Worm (Caenorhabditis elegans) whole organism, young adult: ENCODE measurements around the gene ZK938.10.

Experiments used
- C17E4.6 ChIP-seq: fragments of 200-800 bp; sonication (Bioruptor generic); IDR thresholded peaks from 2 replicates; pipeline ENCODE4 v1.3.6; 2022; ENCODE audit warnings: missing genetic modification reagents, missing genetic modification characterization, missing compliant biosample characterization
- D2030.7 ChIP-seq: fragments of 200-800 bp; sonication (Bioruptor generic); IDR thresholded peaks from 2 replicates; pipeline ENCODE4 v1.3.6; 2022; ENCODE audit warnings: missing genetic modification reagents, missing genetic modification characterization, missing compliant biosample characterization
- F33H1.4 ChIP-seq: fragments of 200-800 bp; sonication (Bioruptor generic); IDR thresholded peaks from 2 replicates; pipeline ENCODE4 v1.3.6; 2022; ENCODE audit warnings: missing genetic modification reagents, missing genetic modification characterization, missing compliant biosample characterization
- F55B11.4 ChIP-seq: sonication (generic microtip); optimal IDR thresholded peaks from 2 replicates; lab custom pipeline; 2016; ENCODE audit warnings: missing compliant biosample characterization, missing genetic modification characterization, borderline replicate concordance; ENCODE audit not compliant: insufficient read depth
- F57A8.1 ChIP-seq: fragments of 200-800 bp; sonication (Bioruptor generic); optimal IDR thresholded peaks from 2 replicates; lab custom pipeline; 2018; ENCODE audit warnings: mild to moderate bottlenecking, missing genetic modification characterization, moderate library complexity, missing compliant biosample characterization
- F57C9.4 ChIP-seq: sonication (generic microtip); optimal IDR thresholded peaks from 2 replicates; lab custom pipeline; 2017; ENCODE audit warnings: mild to moderate bottlenecking, missing genetic modification characterization, missing compliant biosample characterization
- K11D2.4 ChIP-seq: fragments of 200-800 bp; sonication (Bioruptor generic); IDR thresholded peaks from 2 replicates; pipeline ENCODE4 v1.3.6; 2022; ENCODE audit warnings: missing genetic modification reagents, missing genetic modification characterization, missing compliant biosample characterization
- Y56A3A.18 ChIP-seq: fragments of 200-800 bp; sonication (Bioruptor generic); IDR thresholded peaks from 2 replicates; pipeline ENCODE4 v1.3.6; 2022; ENCODE audit warnings: missing genetic modification reagents, missing genetic modification characterization, missing compliant biosample characterization
- Y67H2A.10 ChIP-seq: fragments of 200-800 bp; sonication (Bioruptor generic); conservative IDR thresholded peaks from 2 replicates; pipeline ENCODE4 v1.3.6; 2022; ENCODE audit warnings: missing genetic modification reagents, missing genetic modification characterization, missing compliant biosample characterization
- Y79H2A.3 ChIP-seq: fragments of 200-800 bp; sonication (Bioruptor generic); conservative IDR thresholded peaks from 2 replicates; pipeline ENCODE4 v1.3.6; 2022; ENCODE audit warnings: missing genetic modification reagents, missing genetic modification characterization, missing compliant biosample characterization
- ama-1 ChIP-seq, 3 experiments: fragments of 150-350 bp in 1 of 3; sonication (generic microtip) in 2 of 3; optimal IDR thresholded peaks; 2 replicates each; lab custom pipeline; 2014 to 2018; ENCODE audit warnings: missing biosample characterization in 2 of 3, missing genetic modification characterization in 2 of 3, missing genetic modification reagents in 2 of 3
- athp-1 ChIP-seq: sonication (generic microtip); optimal IDR thresholded peaks from 2 replicates; lab custom pipeline; 2017; ENCODE audit warnings: mild to moderate bottlenecking, missing genetic modification characterization, missing compliant biosample characterization
- bed-1 ChIP-seq: fragments of 200-800 bp; sonication (Bioruptor generic); IDR thresholded peaks from 2 replicates; pipeline ENCODE4 v1.3.6; 2022; ENCODE audit warnings: missing genetic modification reagents, missing genetic modification characterization, missing compliant biosample characterization
- bed-2 ChIP-seq: fragments of 200-800 bp; sonication (Bioruptor generic); IDR thresholded peaks from 2 replicates; pipeline ENCODE4 v1.3.6; 2022; ENCODE audit warnings: missing genetic modification reagents, missing genetic modification characterization, missing compliant biosample characterization
- ccch-3 ChIP-seq: fragments of 200-800 bp; sonication (Bioruptor generic); optimal IDR thresholded peaks from 2 replicates; lab custom pipeline; 2018; ENCODE audit warnings: mild to moderate bottlenecking, missing genetic modification characterization, missing compliant biosample characterization
- cebp-2 ChIP-seq: fragments of 200-800 bp; sonication (Bioruptor generic); IDR thresholded peaks from 2 replicates; pipeline ENCODE4 v1.3.6; 2022; ENCODE audit warnings: missing genetic modification characterization, missing compliant biosample characterization
- ceh-27 ChIP-seq: fragments of 200-800 bp; sonication (Bioruptor generic); optimal IDR thresholded peaks from 2 replicates; lab custom pipeline; 2018; ENCODE audit warnings: mild to moderate bottlenecking, missing genetic modification characterization, moderate library complexity, missing compliant biosample characterization
- dpff-1 ChIP-seq: sonication (generic microtip); optimal IDR thresholded peaks from 2 replicates; lab custom pipeline; 2017; ENCODE audit warnings: mild to moderate bottlenecking, missing genetic modification characterization, missing compliant biosample characterization
- efl-1 ChIP-seq: fragments of 150-350 bp; optimal IDR thresholded peaks from 2 replicates; lab custom pipeline; 2014; ENCODE audit warnings: missing biosample characterization, missing genetic modification reagents, missing genetic modification characterization
- egl-18 ChIP-seq: fragments of 200-800 bp; sonication (Bioruptor generic); IDR thresholded peaks from 2 replicates; pipeline ENCODE4 v1.3.6; 2022; ENCODE audit warnings: missing genetic modification reagents, missing genetic modification characterization, missing compliant biosample characterization
- gei-17 ChIP-seq: fragments of 200-800 bp; sonication (Bioruptor generic); optimal IDR thresholded peaks from 2 replicates; lab custom pipeline; 2018; ENCODE audit warnings: mild to moderate bottlenecking, missing genetic modification characterization, missing compliant biosample characterization
- hlh-12 ChIP-seq: sonication (generic microtip); optimal IDR thresholded peaks from 2 replicates; lab custom pipeline; 2016; ENCODE audit warnings: missing genetic modification characterization, missing compliant biosample characterization
- hrde-1 ChIP-seq: sonication (generic microtip); optimal IDR thresholded peaks from 2 replicates; lab custom pipeline; 2016; ENCODE audit warnings: missing genetic modification characterization, mild to moderate bottlenecking, missing compliant biosample characterization, moderate library complexity, missing genotype, missing genetic modification reagents, borderline replicate concordance
- lsl-1 ChIP-seq: fragments of 200-800 bp; sonication (Bioruptor generic); optimal IDR thresholded peaks from 2 replicates; lab custom pipeline; 2018; ENCODE audit warnings: mild to moderate bottlenecking, missing genetic modification characterization, moderate library complexity, missing compliant biosample characterization
- madf-10 ChIP-seq: sonication (generic microtip); optimal IDR thresholded peaks from 2 replicates; lab custom pipeline; 2016; ENCODE audit warnings: mild to moderate bottlenecking, missing genetic modification characterization, missing compliant biosample characterization
- madf-6 ChIP-seq: fragments of 200-800 bp; sonication (Bioruptor generic); IDR thresholded peaks from 2 replicates; pipeline ENCODE4 v1.3.6; 2022; ENCODE audit warnings: missing genetic modification reagents, missing genetic modification characterization, missing compliant biosample characterization
- madf-8 ChIP-seq: fragments of 200-800 bp; sonication (Bioruptor generic); conservative IDR thresholded peaks from 2 replicates; pipeline ENCODE4 v1.3.6; 2022; ENCODE audit warnings: missing genetic modification reagents, missing genetic modification characterization, missing compliant biosample characterization
- mcd-1 ChIP-seq: fragments of 200-800 bp; sonication (Bioruptor generic); IDR thresholded peaks from 2 replicates; pipeline ENCODE4 v1.3.6; 2022; ENCODE audit warnings: missing genetic modification reagents, missing genetic modification characterization, missing compliant biosample characterization
- mel-28 ChIP-seq: sonication (generic microtip); optimal IDR thresholded peaks from 2 replicates; lab custom pipeline; 2016; ENCODE audit warnings: borderline replicate concordance, mild to moderate bottlenecking, missing genetic modification characterization, missing compliant biosample characterization
- nfya-2 ChIP-seq: fragments of 200-800 bp; sonication (Bioruptor generic); IDR thresholded peaks from 2 replicates; pipeline ENCODE4 v1.3.6; 2022; ENCODE audit warnings: missing genetic modification reagents, missing genetic modification characterization, missing compliant biosample characterization
- pha-4 ChIP-seq: fragments of 150-350 bp; sonication (generic microtip); optimal IDR thresholded peaks from 2 replicates; lab custom pipeline; 2014; ENCODE audit warnings: missing biosample characterization, missing genetic modification reagents, missing genetic modification characterization
- rcor-1 ChIP-seq: fragments of 200-800 bp; sonication (Bioruptor generic); IDR thresholded peaks from 2 replicates; pipeline ENCODE4 v1.3.6; 2022; ENCODE audit warnings: missing genetic modification reagents, missing genetic modification characterization, missing compliant biosample characterization
- rec-8 ChIP-seq, 2 experiments: sonication (generic microtip); optimal IDR thresholded peaks; 2 replicates each; lab custom pipeline; 2016; ENCODE audit warnings: mild to moderate bottlenecking in 2 of 2, missing genetic modification characterization in 2 of 2, missing genetic modification reagents in 2 of 2, missing genotype in 2 of 2, missing biosample characterization in 1 of 2, missing compliant biosample characterization in 1 of 2, moderate library complexity in 1 of 2
- tlf-1 ChIP-seq: fragments of 200-800 bp; sonication (Bioruptor generic); optimal IDR thresholded peaks from 2 replicates; lab custom pipeline; 2018; ENCODE audit warnings: mild to moderate bottlenecking, missing genetic modification characterization, missing compliant biosample characterization
- xnd-1 ChIP-seq: sonication (generic microtip); optimal IDR thresholded peaks from 2 replicates; lab custom pipeline; 2016; ENCODE audit warnings: missing genotype, missing genetic modification reagents, missing genetic modification characterization, missing compliant biosample characterization
- zim-3 ChIP-seq: sonication (generic microtip); optimal IDR thresholded peaks from 2 replicates; lab custom pipeline; 2017; ENCODE audit warnings: mild to moderate bottlenecking, missing genetic modification characterization, moderate library complexity, missing compliant biosample characterization
- ztf-28 ChIP-seq: fragments of 200-800 bp; sonication (Bioruptor generic); IDR thresholded peaks from 2 replicates; pipeline ENCODE4 v1.3.6; 2022; ENCODE audit warnings: missing genetic modification reagents, missing genetic modification characterization, missing compliant biosample characterization

Gene ZK938.10

DNA sequence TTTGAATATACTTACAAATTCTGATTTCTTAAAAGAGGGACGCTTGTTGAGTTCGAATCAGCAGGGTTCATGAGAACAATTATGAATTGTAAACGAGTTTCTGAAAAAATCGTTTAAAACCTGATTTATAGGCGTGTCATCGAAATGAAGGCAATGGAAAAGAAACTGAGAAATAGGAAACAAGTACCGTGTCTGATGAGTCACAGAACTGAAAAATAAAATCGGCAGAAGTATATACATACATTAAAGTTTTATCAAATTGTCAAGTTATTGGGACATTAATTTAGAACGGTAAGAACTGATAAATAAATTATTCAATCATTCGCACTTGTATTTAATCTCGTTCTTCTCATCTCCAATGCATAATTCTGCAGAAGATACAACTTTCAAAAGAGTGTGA is 5.6 kb downstream of the ZK938.10 start, which contains the start of gene chil-9:
TSS of gene chil-9 (minus strand) at position 101 of the 400 bp plus-strand sequence.
- TF ChIP-seq bed-2 (GFP tag; lab: Robert Waterston, UW) (no peak), Y79H2A.3 (GFP tag; lab: Robert Waterston, UW) (no peak), madf-6 (no peak)

DNA sequence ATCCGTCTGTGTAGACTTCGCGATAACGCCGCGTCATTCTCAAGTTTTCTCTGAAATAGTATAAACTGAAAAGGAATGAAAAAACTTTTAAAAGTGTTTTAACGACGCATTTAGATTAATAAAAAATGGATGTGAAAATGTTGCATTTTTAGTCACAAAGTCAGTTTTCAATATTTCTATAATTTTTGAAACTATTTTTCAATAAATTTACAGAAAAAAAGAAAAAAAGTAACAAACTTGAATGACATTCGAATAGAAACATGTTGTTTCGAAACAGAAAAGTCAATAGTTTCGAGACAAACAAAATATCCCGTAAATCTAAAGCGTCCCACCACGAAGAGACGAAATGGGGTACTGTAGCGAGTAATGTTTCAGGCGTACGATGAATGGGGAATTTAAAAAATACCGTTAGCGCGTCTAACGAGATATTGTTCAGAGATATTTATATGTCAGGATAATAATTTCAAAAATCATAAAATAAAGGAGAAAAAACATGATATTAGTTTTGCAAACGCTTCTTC is 8.8 kb downstream of the ZK938.10 start, which contains the start of gene rnh-1.2:
TSS of gene rnh-1.2 (minus strand) at position 51 of the 521 bp plus-strand sequence.
- TF ChIP-seq bed-1 (GFP tag; lab: Robert Waterston, UW) (no peak), madf-8 (GFP tag; lab: Robert Waterston, UW) (peak; percentile 88), xnd-1 (tag; lab: Kevin White, UChicago) (peak; percentile 79), pha-4 (tag; lab: Kevin White, UChicago) (no peak), F33H1.4 (GFP tag; lab: Robert Waterston, UW) (peak; percentile 81), madf-6 (peak; percentile 96), mel-28 (no peak), ccch-3 (GFP tag; lab: Kevin White, UChicago) (no peak), lsl-1 (peak; percentile 87)

DNA sequence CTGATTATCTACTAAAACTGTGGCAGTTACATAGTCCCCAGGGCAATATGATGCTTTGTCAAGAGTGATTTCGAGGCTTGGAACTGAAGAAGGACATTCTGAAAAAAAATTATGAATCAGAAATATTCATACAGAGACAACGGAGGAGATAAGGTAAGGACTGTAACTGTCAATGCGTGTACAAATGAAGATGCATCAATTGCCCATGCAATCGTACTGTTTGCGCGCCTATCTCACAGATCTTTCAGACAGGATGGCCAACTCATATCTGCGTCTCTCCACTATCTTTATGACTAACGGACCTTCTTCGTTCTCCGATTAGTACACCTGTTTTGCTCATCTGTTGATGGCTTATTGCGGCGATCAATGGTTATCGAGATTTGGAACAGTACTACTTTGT is 10.5 kb downstream of the ZK938.10 start, which contains the start of gene ZK938.11:
TSS of gene ZK938.11 (minus strand) at position 101 of the 400 bp plus-strand sequence.
- no peak for TF ChIP-seq nfya-2 (GFP tag; lab: Robert Waterston, UW)
- TF ChIP-seq F57A8.1 (GFP tag; lab: Kevin White, UChicago) = no peak
- no peak for TF ChIP-seq gei-17 (GFP tag; lab: Kevin White, UChicago)
- no peak for TF ChIP-seq rec-8 (tag; optimal IDR thresholded peaks at IDR 0.05; lab: Kevin White, UChicago)
- TF ChIP-seq F57C9.4 = no peak
- TF ChIP-seq ceh-27 (GFP tag; lab: Kevin White, UChicago) = no peak
- no peak for TF ChIP-seq rcor-1
- no peak for TF ChIP-seq ama-1 (optimal IDR thresholded peaks at IDR 0.05; lab: Kevin White, UChicago)
- TF ChIP-seq ama-1 (GFP tag; optimal IDR thresholded peaks at IDR 0.05; lab: Kevin White, UChicago) = no peak
- no peak for TF ChIP-seq hrde-1 (tag; lab: Kevin White, UChicago)
- TF ChIP-seq cebp-2 (GFP tag; lab: Robert Waterston, UW) = no peak
- no peak for TF ChIP-seq ztf-28 (GFP tag; lab: Robert Waterston, UW)
- no peak for TF ChIP-seq xnd-1 (tag; lab: Kevin White, UChicago)
- TF ChIP-seq efl-1 (GFP tag; lab: Kevin White, UChicago) = no peak
- TF ChIP-seq mcd-1 (GFP tag; lab: Robert Waterston, UW) = no peak
- no peak for TF ChIP-seq mel-28
- TF ChIP-seq athp-1 = no peak
- TF ChIP-seq Y56A3A.18 (GFP tag; lab: Robert Waterston, UW) = no peak
- TF ChIP-seq egl-18 (GFP tag; lab: Robert Waterston, UW) = no peak
- TF ChIP-seq D2030.7 = no peak
- no peak for TF ChIP-seq dpff-1

DNA sequence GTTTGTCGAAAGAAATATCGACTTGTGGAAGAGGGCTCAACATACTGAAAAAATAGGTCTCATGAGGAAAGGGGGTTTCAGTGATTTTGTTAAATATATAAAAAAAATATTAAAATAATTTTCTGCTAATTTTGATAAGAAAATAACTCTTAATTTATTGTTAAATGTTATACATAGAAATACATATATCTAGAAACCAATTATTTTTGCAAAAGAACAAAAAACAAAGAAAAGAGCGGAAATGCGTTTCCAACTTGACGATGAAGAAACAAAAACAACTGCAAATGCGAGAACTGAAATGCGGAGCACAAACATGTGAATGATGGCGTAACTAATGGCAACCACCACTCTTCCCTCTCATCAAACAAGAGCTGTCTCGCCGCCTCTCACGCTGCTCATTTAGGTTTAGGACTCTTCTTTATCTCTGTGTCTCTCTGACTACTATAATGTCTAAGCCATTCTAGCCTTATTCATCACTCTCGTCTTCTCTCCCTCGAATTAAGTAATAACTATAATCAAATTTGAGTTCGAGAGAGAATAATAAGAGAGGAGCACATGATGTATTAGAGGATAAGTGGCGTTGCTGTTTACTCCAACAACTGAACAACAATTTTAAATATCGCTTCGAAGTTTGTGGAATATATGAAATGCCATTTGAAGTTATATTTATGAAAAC is 12.4 kb downstream of the ZK938.10 start, which contains the start of gene arrd-4:
TSS of gene arrd-4 (minus strand) at position 51 of the 676 bp plus-strand sequence.
- TF ChIP-seq xnd-1 (tag; lab: Kevin White, UChicago) (no peak), zim-3 (no peak), C17E4.6 (GFP tag; lab: Robert Waterston, UW) (no peak), Y67H2A.10 (no peak), F55B11.4 (tag; lab: Kevin White, UChicago) (no peak), hlh-12 (tag; lab: Kevin White, UChicago) (no peak), tlf-1 (no peak), madf-10 (tag; lab: Kevin White, UChicago) (no peak), K11D2.4 (no peak)
